ENCODE assay signal across 1 worm cellular context in genomic region chrII:12797211-12797794, ce11.
TF ChIP-seq lines count a peak whose summit lies in the region.

No protein-coding gene starts in this region.

TF ChIP-seq in whole organism, L4 larva, 104 proteins besides CTCF, POLR2A, EP300 and RAD21 (continued from another document):
- TF ChIP-seq nhr-11 (tag; optimal IDR thresholded peaks at IDR 0.05; lab: Kevin White, UChicago) (no peak), nhr-77 (tag; optimal IDR thresholded peaks at IDR 0.05; lab: Kevin White, UChicago) (peak; percentile 32), attf-4 (tag; optimal IDR thresholded peaks at IDR 0.05; lab: Kevin White, UChicago) (no peak), mxl-3 (GFP tag; optimal IDR thresholded peaks at IDR 0.05; lab: Kevin White, UChicago) (peak; percentile 53), F10B5.3 (tag; optimal IDR thresholded peaks at IDR 0.05; lab: Kevin White, UChicago) (no peak), T20F7.1 (GFP tag; optimal IDR thresholded peaks at IDR 0.05; lab: Kevin White, UChicago) (peak; percentile 27), nhr-28 (tag; optimal IDR thresholded peaks at IDR 0.05; lab: Kevin White, UChicago) (peak; percentile 36), aha-1 (tag; lab: Kevin White, UChicago) (no peak), egl-43 (GFP tag; IDR thresholded peaks at IDR 0.05; lab: Robert Waterston, UW) (0 out of 2 replicates have a peak, but pooled peaks have one; percentile 46), ztf-11 (tag; optimal IDR thresholded peaks at IDR 0.05; lab: Kevin White, UChicago) (no peak), lsy-2 (tag; optimal IDR thresholded peaks at IDR 0.05; lab: Kevin White, UChicago) (peak in 1 of 2 experiments; percentile 35), tag-97 (GFP tag; IDR thresholded peaks at IDR 0.05; lab: Robert Waterston, UW) (no peak)
